Worm (Caenorhabditis elegans) whole organism, mixed stage, embryonic: ENCODE measurements around the gene irld-52.

Experiments
- elt-3 ChIP-seq: fragments of 150-350 bp; optimal IDR thresholded peaks from 2 replicates; lab custom pipeline; 2014; ENCODE audit warnings: missing biosample characterization, missing genetic modification characterization
- lin-13 ChIP-seq: fragments of 150-350 bp; optimal IDR thresholded peaks from 2 replicates; lab custom pipeline; 2014; ENCODE audit warnings: missing biosample characterization, missing genetic modification characterization
- nhr-12 ChIP-seq: fragments of 150-350 bp; optimal IDR thresholded peaks from 2 replicates; lab custom pipeline; 2014; ENCODE audit warnings: missing biosample characterization, missing genetic modification characterization
- nhr-237 ChIP-seq: fragments of 150-350 bp; optimal IDR thresholded peaks from 2 replicates; lab custom pipeline; 2014; ENCODE audit warnings: missing biosample characterization, missing genetic modification characterization
- nhr-76 ChIP-seq: sonication (generic microtip); optimal IDR thresholded peaks from 2 replicates; lab custom pipeline; 2017; ENCODE audit warnings: missing biosample characterization, missing genetic modification characterization
- snpc-4 ChIP-seq: fragments of 150-350 bp; optimal IDR thresholded peaks from 2 replicates; lab custom pipeline; 2014; ENCODE audit warnings: missing biosample characterization, missing genetic modification characterization
- unc-62 ChIP-seq: fragments of 150-350 bp; optimal IDR thresholded peaks from 2 replicates; lab custom pipeline; 2014; ENCODE audit warnings: missing biosample characterization, missing genetic modification reagents, missing genetic modification characterization
- ztf-11 ChIP-seq: fragments of 150-350 bp; optimal IDR thresholded peaks from 2 replicates; lab custom pipeline; 2014; ENCODE audit warnings: missing biosample characterization, missing genetic modification characterization

ce11 chrV:15732209-15732608, 47.3 kb upstream of the irld-52 start, which contains the start of gene str-38:
- TF ChIP-seq ztf-11 (no peak), lin-13 (no peak), unc-62 (GFP tag; lab: Kevin White, UChicago) (no peak), elt-3 (tag; lab: Kevin White, UChicago) (no peak), snpc-4 (no peak), nhr-237 (tag; lab: Kevin White, UChicago) (no peak), nhr-12 (no peak), nhr-76 (tag; lab: Kevin White, UChicago) (no peak)
